Worm (Caenorhabditis elegans): ENCODE data around the gene col-117.

ce11 chrIV:8807327-8807726 is 16.7 kb downstream of the col-117 start:
- TF ChIP-seq dmd-4 (tag; optimal IDR thresholded peaks at IDR 0.05; ENCODE audit: borderline replicate concordance) (no peak), dve-1 (tag; optimal IDR thresholded peaks at IDR 0.05) (no peak), ceh-48 (tag; optimal IDR thresholded peaks at IDR 0.05) (no peak)

Data from whole organism, late embryonic.